Worm (Caenorhabditis elegans): ENCODE results near the gene rab-6.1.

DNA sequence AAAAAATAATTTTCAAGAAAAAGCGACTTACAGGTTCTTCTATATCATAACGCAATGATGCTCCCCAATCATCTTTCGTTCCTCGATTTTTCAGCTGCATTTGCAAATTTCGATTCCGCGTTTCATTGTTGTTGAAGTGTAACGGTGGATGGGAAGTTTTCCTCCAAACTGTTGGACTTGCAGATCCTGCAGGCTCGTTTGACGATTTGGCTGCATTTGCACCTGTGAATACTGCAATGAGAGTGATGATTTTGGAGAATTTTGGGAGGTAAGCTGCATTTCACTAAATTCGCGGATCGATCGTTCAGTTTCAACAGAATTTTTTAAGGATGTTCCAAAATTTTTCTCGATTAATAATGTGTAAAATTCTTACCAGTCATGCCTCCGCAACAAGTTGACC lies 24.9 kb downstream of the rab-6.1 start:
- TF ChIP-seq W03F9.2 (tag; optimal IDR thresholded peaks at IDR 0.05) (no peak), him-1 (tag; optimal IDR thresholded peaks at IDR 0.05) (no peak), dao-5 (tag; optimal IDR thresholded peaks at IDR 0.05) (no peak)

All from whole organism, L4/young adult.